Worm (Caenorhabditis elegans) whole organism, L1 larva: Measurements from ENCODE around the gene C01G10.17.

Experiments
- C04F5.9 ChIP-seq: sonication (generic microtip); optimal IDR thresholded peaks from 2 replicates; lab custom pipeline; 2016; ENCODE audit warnings: missing genetic modification characterization, missing compliant biosample characterization
- C16A3.4 ChIP-seq: fragments of 150-350 bp; optimal IDR thresholded peaks from 2 replicates; lab custom pipeline; 2014; ENCODE audit warnings: missing biosample characterization, missing genetic modification characterization
- C34B4.2 ChIP-seq: sonication (generic microtip); optimal IDR thresholded peaks from 2 replicates; lab custom pipeline; 2017; ENCODE audit warnings: mild to moderate bottlenecking, missing genetic modification characterization, missing compliant biosample characterization
- ceh-82 ChIP-seq, 3 experiments: fragments of 150-350 bp in 1 of 3; sonication (generic microtip) in 2 of 3; optimal IDR thresholded peaks; 2 replicates each; lab custom pipeline; 2014 to 2017; ENCODE audit warnings: missing biosample characterization in 3 of 3, missing genetic modification characterization in 3 of 3
- ceh-88 ChIP-seq: fragments of 200-800 bp; sonication (Bioruptor generic); IDR thresholded peaks from 2 replicates; pipeline ENCODE4 v1.3.6; 2022; ENCODE audit warnings: missing genetic modification characterization, missing compliant biosample characterization
- ceh-90 ChIP-seq: sonication (generic microtip); optimal IDR thresholded peaks from 2 replicates; lab custom pipeline; 2016; ENCODE audit warnings: missing genetic modification characterization, missing compliant biosample characterization
- ces-1 ChIP-seq: fragments of 150-350 bp; optimal IDR thresholded peaks from 2 replicates; lab custom pipeline; 2014; ENCODE audit warnings: missing biosample characterization, missing genetic modification reagents, missing genetic modification characterization
- dpl-1 ChIP-seq, 3 experiments: fragments of 150-350 bp in 2 of 3; sonication (generic microtip) in 1 of 3; optimal IDR thresholded peaks; 2 replicates each; lab custom pipeline; 2014 to 2017; ENCODE audit warnings: missing biosample characterization in 3 of 3, missing genetic modification characterization in 3 of 3, missing genetic modification reagents in 3 of 3
- efl-1 ChIP-seq, 4 experiments: fragments of 150-350 bp; optimal IDR thresholded peaks in 3 of 4; peaks in 1 of 4; 1 replicate in 1 of 4; 2 replicates in 3 of 4; lab custom pipeline; 2014; ENCODE audit warnings: missing biosample characterization in 2 of 4, missing genetic modification characterization in 2 of 4, missing genetic modification reagents in 2 of 4
- egl-13 ChIP-seq: sonication (generic microtip); optimal IDR thresholded peaks from 2 replicates; lab custom pipeline; 2016; ENCODE audit warnings: missing genotype, missing genetic modification reagents, missing genetic modification characterization, missing compliant biosample characterization
- egl-27 ChIP-seq, 2 experiments: fragments of 150-350 bp in 1 of 2; sonication (generic microtip); optimal IDR thresholded peaks; 3 replicates each; lab custom pipeline; 2017 to 2018; ENCODE audit warnings: missing biosample characterization in 2 of 2, missing genetic modification characterization in 2 of 2, missing genetic modification reagents in 2 of 2
- ets-5 ChIP-seq: fragments of 200-800 bp; sonication (Bioruptor generic); IDR thresholded peaks from 2 replicates; pipeline ENCODE4 v1.3.6; 2022; ENCODE audit warnings: missing genetic modification characterization, missing compliant biosample characterization
- fkh-4 ChIP-seq: sonication (generic microtip); optimal IDR thresholded peaks from 2 replicates; lab custom pipeline; 2016; ENCODE audit warnings: missing compliant biosample characterization, missing genetic modification characterization, borderline replicate concordance
- hlh-17 ChIP-seq: fragments of 200-800 bp; sonication (Bioruptor generic); optimal IDR thresholded peaks from 2 replicates; lab custom pipeline; 2018; ENCODE audit warnings: missing genetic modification characterization, mild to moderate bottlenecking, missing compliant biosample characterization, moderate library complexity, borderline replicate concordance
- isw-1 ChIP-seq: fragments of 200-800 bp; sonication (Bioruptor generic); IDR thresholded peaks from 2 replicates; pipeline ENCODE4 v1.3.6; 2022; ENCODE audit warnings: missing genetic modification characterization, missing compliant biosample characterization
- lin-14 ChIP-seq: fragments of 200-800 bp; sonication (Bioruptor generic); optimal IDR thresholded peaks from 2 replicates; lab custom pipeline; 2018; ENCODE audit warnings: mild to moderate bottlenecking, missing genetic modification characterization, moderate library complexity, missing compliant biosample characterization
- lin-15B ChIP-seq: fragments of 150-350 bp; sonication (generic microtip); optimal IDR thresholded peaks from 3 replicates; lab custom pipeline; 2014; ENCODE audit warnings: missing biosample characterization, missing genetic modification characterization
- lin-35 ChIP-seq, 2 experiments: fragments of 150-350 bp; optimal IDR thresholded peaks; 2 replicates each; lab custom pipeline; 2014; ENCODE audit warnings: missing biosample characterization in 2 of 2, missing genetic modification characterization in 2 of 2, missing genetic modification reagents in 2 of 2
- lin-39 ChIP-seq: fragments of 150-350 bp; optimal IDR thresholded peaks from 2 replicates; lab custom pipeline; 2014; ENCODE audit warnings: missing biosample characterization, missing genetic modification reagents, missing genetic modification characterization
- mab-9 ChIP-seq: fragments of 200-800 bp; sonication (Bioruptor generic); IDR thresholded peaks from 2 replicates; pipeline ENCODE4 v1.3.6; 2022; ENCODE audit warnings: missing genetic modification reagents, missing genetic modification characterization, missing compliant biosample characterization
- mdl-1 ChIP-seq, 2 experiments: fragments of 150-350 bp; optimal IDR thresholded peaks; 2 replicates each; lab custom pipeline; 2014 to 2017; ENCODE audit warnings: missing biosample characterization in 2 of 2, missing genetic modification characterization in 2 of 2, inconsistent platforms in 1 of 2
- mep-1 ChIP-seq: fragments of 150-350 bp; optimal IDR thresholded peaks from 2 replicates; lab custom pipeline; 2014; ENCODE audit warnings: missing biosample characterization, missing genetic modification characterization
- nhr-11 ChIP-seq: fragments of 150-350 bp; optimal IDR thresholded peaks from 2 replicates; lab custom pipeline; 2014; ENCODE audit warnings: missing biosample characterization, missing genetic modification characterization
- nhr-20 ChIP-seq: sonication (generic microtip); optimal IDR thresholded peaks from 2 replicates; lab custom pipeline; 2016; ENCODE audit warnings: mild to moderate bottlenecking, missing genetic modification characterization, missing compliant biosample characterization
- nhr-237 ChIP-seq: fragments of 150-350 bp; optimal IDR thresholded peaks from 2 replicates; lab custom pipeline; 2014; ENCODE audit warnings: missing biosample characterization, missing genetic modification characterization
- nhr-71 ChIP-seq: sonication (generic microtip); optimal IDR thresholded peaks from 2 replicates; lab custom pipeline; 2016; ENCODE audit warnings: mild to moderate bottlenecking, missing genetic modification characterization, moderate library complexity, missing compliant biosample characterization
- nhr-77 ChIP-seq: fragments of 150-350 bp; optimal IDR thresholded peaks from 2 replicates; lab custom pipeline; 2014; ENCODE audit warnings: missing biosample characterization, missing genetic modification characterization
- nhr-85 ChIP-seq: sonication (generic microtip); peaks from one replicate; lab custom pipeline; 2016; ENCODE audit warnings: missing genetic modification characterization, inconsistent platforms, missing compliant biosample characterization
- pag-3 ChIP-seq: sonication (generic microtip); optimal IDR thresholded peaks from 2 replicates; lab custom pipeline; 2017; ENCODE audit warnings: missing genetic modification characterization, mild to moderate bottlenecking, missing compliant biosample characterization, antibody characterized with exemption, borderline replicate concordance; ENCODE audit not compliant: insufficient read depth
- pqm-1 ChIP-seq: sonication (generic microtip); optimal IDR thresholded peaks from 3 replicates; lab custom pipeline; 2017; ENCODE audit warnings: missing biosample characterization, missing genetic modification characterization
- snu-23 ChIP-seq: sonication (generic microtip); optimal IDR thresholded peaks from 2 replicates; lab custom pipeline; 2016; ENCODE audit warnings: missing genetic modification characterization, missing compliant biosample characterization
- sox-4 ChIP-seq: sonication (generic microtip); optimal IDR thresholded peaks from 2 replicates; lab custom pipeline; 2016; ENCODE audit warnings: missing genetic modification characterization, missing compliant biosample characterization
- sup-37 ChIP-seq: fragments of 200-800 bp; sonication (Bioruptor generic); optimal IDR thresholded peaks from 2 replicates; lab custom pipeline; 2018; ENCODE audit warnings: mild to moderate bottlenecking, missing genetic modification characterization, missing compliant biosample characterization
- tbx-2 ChIP-seq: sonication (generic microtip); optimal IDR thresholded peaks from 2 replicates; lab custom pipeline; 2016; ENCODE audit warnings: missing genetic modification characterization, missing compliant biosample characterization
- tlp-1 ChIP-seq: fragments of 150-350 bp; optimal IDR thresholded peaks from 2 replicates; lab custom pipeline; 2014; ENCODE audit warnings: missing biosample characterization, missing genetic modification characterization
- ztf-11 ChIP-seq, 2 experiments: sonication (generic microtip); optimal IDR thresholded peaks; 2 replicates each; lab custom pipeline; 2016 to 2017; ENCODE audit warnings: missing genetic modification characterization in 2 of 2, missing biosample characterization in 1 of 2, missing compliant biosample characterization in 1 of 2

The C01G10.17 gene

DNA sequence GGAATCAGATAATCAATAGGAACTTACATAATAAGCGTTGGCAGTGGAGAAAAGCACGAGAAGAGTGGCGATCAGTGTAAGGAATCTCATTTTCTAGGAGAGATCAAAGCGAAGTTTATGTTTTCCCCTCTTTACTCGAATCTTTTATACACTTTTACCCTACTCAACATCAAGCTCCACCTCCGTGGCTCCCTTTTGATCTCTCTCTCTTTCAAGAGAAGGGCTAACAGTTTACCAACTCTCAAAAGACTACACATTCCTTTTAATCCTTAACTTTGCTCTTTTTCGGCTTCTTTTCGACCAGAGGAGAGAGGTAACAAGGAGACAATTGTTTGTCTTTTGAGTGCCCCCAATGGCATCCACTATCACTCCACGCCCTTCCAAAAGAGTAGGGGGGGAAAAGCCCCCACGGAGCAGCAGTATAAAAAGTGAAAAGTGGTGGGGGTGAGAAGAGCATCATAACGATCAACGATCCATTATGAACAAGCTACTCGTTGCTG lies 3.3 kb upstream of the C01G10.17 start, which contains the start of the genes C01G10.15 and C01G10.6:
Gene C01G10.15 (minus strand): TSS at position 101 of the 500 bp plus-strand sequence.
Gene C01G10.6 (plus strand): TSS at position 450 of the 500 bp plus-strand sequence.
- TF ChIP-seq ceh-88 (GFP tag; lab: Robert Waterston, UW) = no peak
- TF ChIP-seq tlp-1 = no peak
- peak; percentile 39 for TF ChIP-seq lin-14 (GFP tag; lab: Kevin White, UChicago)
- TF ChIP-seq pag-3 = no peak
- TF ChIP-seq tbx-2 (tag; lab: Kevin White, UChicago) = peak; percentile 29
- peak; percentile 52 for TF ChIP-seq nhr-77 (tag; lab: Kevin White, UChicago)

DNA sequence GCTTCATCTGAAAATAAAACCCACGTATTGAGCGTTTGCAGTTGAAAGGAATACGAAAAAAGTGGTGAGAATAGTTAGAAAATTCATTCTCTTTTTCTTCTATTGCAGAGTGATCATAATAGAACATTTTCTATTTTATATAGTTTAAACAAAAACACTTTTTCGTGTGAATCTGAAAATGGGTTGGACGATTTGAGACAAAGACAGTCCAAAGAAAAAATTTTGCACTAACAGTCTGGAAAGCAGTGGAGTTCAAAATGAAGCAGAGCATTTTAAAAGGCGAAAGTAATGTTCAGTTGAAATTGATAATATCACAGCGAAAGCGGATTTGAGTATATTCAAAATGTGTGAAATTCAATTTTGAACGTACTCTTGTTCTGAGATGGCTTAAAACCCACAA lies 1.9 kb upstream of the C01G10.17 start, which contains the start of gene C01G10.18:
Gene C01G10.18 (minus strand): TSS at position 101 of the 400 bp plus-strand sequence.
- TF ChIP-seq C04F5.9 = no peak
- TF ChIP-seq mab-9 (GFP tag; lab: Robert Waterston, UW) = no peak
- TF ChIP-seq nhr-237 (tag; lab: Kevin White, UChicago) = no peak
- no peak for TF ChIP-seq C16A3.4 (tag; lab: Kevin White, UChicago)
- no peak for TF ChIP-seq egl-27 (tag; optimal IDR thresholded peaks at IDR 0.05; lab: Kevin White, UChicago)

DNA sequence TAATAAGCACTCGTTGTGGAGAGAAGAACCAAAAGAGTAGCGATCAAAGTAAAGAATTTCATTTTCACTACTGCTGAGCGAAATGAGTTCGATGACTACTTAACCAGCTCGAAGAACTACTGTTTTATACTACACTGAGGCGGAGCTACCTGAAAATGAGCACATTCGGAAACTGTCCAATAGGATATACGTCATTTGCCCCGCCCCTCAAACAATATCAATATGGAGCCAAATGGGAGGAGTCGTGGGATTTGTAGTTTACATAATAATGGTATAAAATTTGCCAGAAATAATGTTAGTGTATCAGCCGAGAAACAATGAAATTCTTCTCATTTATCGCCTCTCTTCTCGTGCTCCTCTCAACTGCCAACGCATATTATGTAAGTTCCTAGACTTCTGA lies 1.1 kb upstream of the C01G10.17 start, which contains the start of the genes C01G10.5 and C01G10.4:
Gene C01G10.5 (minus strand): TSS at position 101 of the 400 bp plus-strand sequence.
Gene C01G10.4 (plus strand): TSS at position 303 of the 400 bp plus-strand sequence.
- TF ChIP-seq snu-23 (no peak), efl-1 (optimal IDR thresholded peaks at IDR 0.05; lab: Kevin White, UChicago) (no peak), efl-1 (GFP tag; optimal IDR thresholded peaks at IDR 0.05 in 1 of 2; lab: Kevin White, UChicago) (peak in 1 of 2 experiments; percentile 13)

DNA sequence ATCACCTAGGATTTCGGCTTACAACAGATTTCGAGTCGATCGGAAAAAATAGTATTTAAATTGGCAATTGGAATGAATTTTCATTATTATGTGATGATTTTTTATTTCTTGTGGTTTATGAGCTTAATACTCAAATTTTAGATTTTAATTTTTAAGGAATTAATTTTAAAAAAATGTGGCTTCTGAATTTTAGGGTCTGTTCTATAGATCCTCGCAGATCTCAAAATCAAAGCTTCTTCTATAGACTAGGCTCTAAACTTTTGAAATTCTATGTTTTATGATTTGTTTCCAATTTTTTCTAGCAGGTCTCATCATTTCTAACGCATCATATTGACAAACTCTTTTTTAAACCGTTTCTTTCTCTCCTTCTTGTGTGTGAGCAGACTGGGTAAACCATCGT lies 2.1 kb downstream of the C01G10.17 start, which contains the start of gene txt-12:
Gene txt-12 (plus strand): TSS at position 301 of the 400 bp plus-strand sequence.
- no peak for TF ChIP-seq lin-15B (tag; lab: Kevin White, UChicago)
- TF ChIP-seq nhr-77 (tag; lab: Kevin White, UChicago) = peak; percentile 14

DNA sequence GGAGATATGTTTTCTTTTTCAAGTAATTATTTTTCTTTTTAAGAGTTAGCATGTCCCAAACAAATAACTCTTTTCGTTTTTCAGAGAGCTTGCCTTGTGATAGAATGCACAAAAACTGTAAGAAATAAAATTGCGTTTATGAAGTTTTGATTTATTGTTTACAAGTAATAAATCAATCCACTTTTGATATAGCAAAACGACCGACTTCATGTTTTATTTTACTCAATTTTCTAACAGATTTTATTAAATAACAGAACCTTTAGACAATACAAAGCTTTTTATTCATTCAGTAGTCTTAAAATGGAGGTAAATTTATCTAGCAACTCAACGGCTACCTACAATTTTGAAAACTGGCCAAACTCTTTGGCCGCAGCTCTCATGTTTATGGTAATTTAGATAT lies 4.2 kb downstream of the C01G10.17 start, which contains the start of gene srx-78:
Gene srx-78 (plus strand): TSS at position 301 of the 400 bp plus-strand sequence.
- TF ChIP-seq nhr-11 (tag; lab: Kevin White, UChicago) (no peak), pqm-1 (tag; lab: Kevin White, UChicago) (no peak), sox-4 (tag; lab: Kevin White, UChicago) (no peak), egl-13 (tag; lab: Kevin White, UChicago) (no peak), mdl-1 (tag; optimal IDR thresholded peaks at IDR 0.05; lab: Kevin White, UChicago) (no peak), nhr-237 (tag; lab: Kevin White, UChicago) (no peak), ceh-82 (tag; optimal IDR thresholded peaks at IDR 0.05; lab: Kevin White, UChicago) (no peak), fkh-4 (tag; lab: Kevin White, UChicago) (no peak), nhr-77 (tag; lab: Kevin White, UChicago) (no peak), sup-37 (GFP tag; lab: Kevin White, UChicago) (no peak), ces-1 (GFP tag; lab: Kevin White, UChicago) (no peak), lin-35 (GFP tag; optimal IDR thresholded peaks at IDR 0.05; lab: Kevin White, UChicago) (no peak), lin-39 (tag; lab: Kevin White, UChicago) (no peak), nhr-71 (tag; lab: Kevin White, UChicago) (no peak)

DNA sequence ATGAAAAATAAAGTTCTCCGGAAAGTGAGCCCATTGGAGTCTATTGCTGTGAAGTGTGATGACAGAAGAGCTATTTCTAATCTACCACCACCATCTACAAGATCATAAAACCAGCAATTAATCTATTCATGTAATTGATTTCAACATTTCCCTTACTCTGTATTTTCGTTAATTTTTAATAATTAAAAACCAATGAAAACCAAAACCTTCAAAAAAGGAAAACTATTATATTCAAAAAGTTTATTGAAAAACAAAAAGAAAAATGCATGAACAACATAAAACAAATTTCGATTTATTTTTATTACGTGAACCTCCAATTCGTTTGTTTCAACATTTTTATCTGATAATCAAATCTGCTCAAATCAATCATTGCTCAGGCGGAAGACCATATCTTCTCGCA lies 8.9 kb downstream of the C01G10.17 start, which contains the start of gene C01G10.1:
Gene C01G10.1 (plus strand): TSS at position 301 of the 400 bp plus-strand sequence.
- TF ChIP-seq tlp-1 (no peak), tbx-2 (tag; lab: Kevin White, UChicago) (no peak), ztf-11 (tag; optimal IDR thresholded peaks at IDR 0.05; lab: Kevin White, UChicago) (no peak), mab-9 (GFP tag; lab: Robert Waterston, UW) (no peak), ceh-90 (tag; lab: Kevin White, UChicago) (no peak), ets-5 (GFP tag; lab: Robert Waterston, UW) (no peak), isw-1 (GFP tag; lab: Robert Waterston, UW) (no peak), egl-27 (tag; optimal IDR thresholded peaks at IDR 0.05; lab: Kevin White, UChicago) (no peak), nhr-85 (tag; lab: Kevin White, UChicago) (no peak), dpl-1 (GFP tag; optimal IDR thresholded peaks at IDR 0.05; lab: Kevin White, UChicago) (no peak), egl-13 (tag; lab: Kevin White, UChicago) (no peak), nhr-20 (tag; lab: Kevin White, UChicago) (no peak), nhr-71 (tag; lab: Kevin White, UChicago) (no peak), mep-1 (tag; lab: Kevin White, UChicago) (no peak), C34B4.2 (tag; lab: Kevin White, UChicago) (no peak), lin-14 (GFP tag; lab: Kevin White, UChicago) (no peak), hlh-17 (GFP tag; lab: Kevin White, UChicago) (no peak)
